Worm (Caenorhabditis elegans): ENCODE data around the gene twk-34.

Gene twk-34

ce11 chrV:15704745-15705144 is at the start of gene twk-34:
Gene twk-34, plus strand, starts transcription at chrV:15704960.
- no peak for TF ChIP-seq unc-39 (tag; optimal IDR thresholded peaks at IDR 0.05)
- TF ChIP-seq hmg-1.1 (GFP tag; IDR thresholded peaks at IDR 0.05) = no peak
- TF ChIP-seq jun-1 (tag; optimal IDR thresholded peaks at IDR 0.05) = no peak
- TF ChIP-seq daf-12 (tag; optimal IDR thresholded peaks at IDR 0.05) = no peak
- TF ChIP-seq ceh-28 (tag; optimal IDR thresholded peaks at IDR 0.05) = no peak
- TF ChIP-seq lir-3 (tag; optimal IDR thresholded peaks at IDR 0.05) = no peak
- no peak for TF ChIP-seq zip-2 (tag; optimal IDR thresholded peaks at IDR 0.05)
- TF ChIP-seq dmd-6 (GFP tag; IDR thresholded peaks at IDR 0.05) = peak; percentile 21; the same call in 1 of the 2 replicates
- peak; percentile 7 for TF ChIP-seq nhr-28 (tag; optimal IDR thresholded peaks at IDR 0.05)
- TF ChIP-seq Y105C5A.15 (GFP tag; IDR thresholded peaks at IDR 0.05) = no peak

- TF ChIP-seq snpc-1.2 (GFP tag; IDR thresholded peaks at IDR 0.05) (no peak), nhr-102 (tag; optimal IDR thresholded peaks at IDR 0.05) (no peak), aly-2 (tag; optimal IDR thresholded peaks at IDR 0.05) (no peak), tag-97 (GFP tag; IDR thresholded peaks at IDR 0.05) (no peak), Y75B8A.6 (GFP tag; IDR thresholded peaks at IDR 0.05) (no peak), lin-13 (GFP tag; optimal IDR thresholded peaks at IDR 0.05) (no peak), nhr-237 (tag; optimal IDR thresholded peaks at IDR 0.05) (no peak), nhr-76 (tag; optimal IDR thresholded peaks at IDR 0.05) (no peak), hlh-30 (tag; optimal IDR thresholded peaks at IDR 0.05; ENCODE audit: insufficient read depth) (no peak), dmd-6 (GFP tag; IDR thresholded peaks at IDR 0.05) (peak; percentile 49), nhr-11 (tag; optimal IDR thresholded peaks at IDR 0.05) (peak; percentile 4), pha-4 (GFP tag; IDR thresholded peaks at IDR 0.05) (no peak), pha-4 (tag; optimal IDR thresholded peaks at IDR 0.05) (no peak), vab-7 (GFP tag; IDR thresholded peaks at IDR 0.05) (no peak), F10B5.3 (tag; optimal IDR thresholded peaks at IDR 0.05) (no peak), lin-15B (tag; optimal IDR thresholded peaks at IDR 0.05) (no peak), madf-5 (GFP tag; IDR thresholded peaks at IDR 0.05) (no peak), hlh-11 (tag; optimal IDR thresholded peaks at IDR 0.05) (peak; percentile 49), daf-16 (GFP tag; optimal IDR thresholded peaks at IDR 0.05) (no peak), daf-16 (tag; optimal IDR thresholded peaks at IDR 0.05) (no peak), mdl-1 (tag; optimal IDR thresholded peaks at IDR 0.05) (no peak), ZK337.2 (GFP tag; IDR thresholded peaks at IDR 0.05) (no peak), jun-1 (tag; optimal IDR thresholded peaks at IDR 0.05) (no peak), aha-1 (tag) (peak; percentile 98), T20F7.1 (GFP tag; optimal IDR thresholded peaks at IDR 0.05) (no peak), Y48G9A.11 (GFP tag; IDR thresholded peaks at IDR 0.05) (no peak), hmg-1.1 (GFP tag; IDR thresholded peaks at IDR 0.05) (no peak), zfp-3 (GFP tag; conservative IDR thresholded peaks at IDR 0.05) (no peak), dmd-8 (GFP tag; IDR thresholded peaks at IDR 0.05) (no peak), duxl-1 (tag; optimal IDR thresholded peaks at IDR 0.05; ENCODE audit: poor library complexity) (no peak), fos-1 (tag; optimal IDR thresholded peaks at IDR 0.05) (no peak)
Measured at ce11 chrV:15658262-15659060, 46.3 kb upstream of the twk-34 start.

ce11 chrV:15661003-15661402 is 43.8 kb upstream of the twk-34 start:
- peak; percentile 44 for TF ChIP-seq mep-1 (tag; optimal IDR thresholded peaks at IDR 0.05)
- no peak for TF ChIP-seq nhr-76 (tag; optimal IDR thresholded peaks at IDR 0.05)
- TF ChIP-seq zip-11 (GFP tag; IDR thresholded peaks at IDR 0.05) = no peak
- TF ChIP-seq arid-1 (GFP tag; conservative IDR thresholded peaks at IDR 0.05) = no peak
- TF ChIP-seq T26A8.4 (GFP tag; IDR thresholded peaks at IDR 0.05) = no peak
- peak; percentile 94 for TF ChIP-seq nhr-25 (tag; optimal IDR thresholded peaks at IDR 0.05; ENCODE audit: borderline replicate concordance, insufficient read depth)
- TF ChIP-seq nhr-41 (GFP tag; IDR thresholded peaks at IDR 0.05) = 0 out of 2 replicates have a peak, but pooled peaks have one; percentile 6
- TF ChIP-seq unc-62 (GFP tag; optimal IDR thresholded peaks at IDR 0.05 in 1 of 2) = peak in 1 of 2 experiments; percentile 97
- TF ChIP-seq unc-62 (tag; optimal IDR thresholded peaks at IDR 0.05) = no peak
- no peak for TF ChIP-seq F44E2.7 (GFP tag; IDR thresholded peaks at IDR 0.05)
- TF ChIP-seq ztf-7 (tag; optimal IDR thresholded peaks at IDR 0.05) = no peak
- no peak for TF ChIP-seq ceh-32 (tag; optimal IDR thresholded peaks at IDR 0.05; ENCODE audit: poor library complexity)
- no peak for TF ChIP-seq nhr-42 (GFP tag; IDR thresholded peaks at IDR 0.05)
- TF ChIP-seq pqm-1 (tag; optimal IDR thresholded peaks at IDR 0.05) = no peak
- no peak for TF ChIP-seq snpc-1.2 (GFP tag; IDR thresholded peaks at IDR 0.05)
